Worm (Caenorhabditis elegans): Measurements from ENCODE around the gene Y57A10C.8.

Y57A10C.8 gene

ce11 chrII:12382625-12383562 is 46.7 kb downstream of the Y57A10C.8 start, which contains the start of gene btb-14 (continued):
- TF ChIP-seq sptf-1 (tag; optimal IDR thresholded peaks at IDR 0.05) = no peak
- TF ChIP-seq swsn-7 (tag; optimal IDR thresholded peaks at IDR 0.05) = peak; percentile 34
- TF ChIP-seq ztf-4 (tag; optimal IDR thresholded peaks at IDR 0.05) = no peak
- TF ChIP-seq ceh-88 (GFP tag; IDR thresholded peaks at IDR 0.05) = no peak

- no peak for TF ChIP-seq F16B12.6 (tag; optimal IDR thresholded peaks at IDR 0.05)
- TF ChIP-seq nhr-76 (tag; optimal IDR thresholded peaks at IDR 0.05) = no peak
- TF ChIP-seq ceh-90 (tag; optimal IDR thresholded peaks at IDR 0.05) = no peak
- TF ChIP-seq nhr-77 (tag; optimal IDR thresholded peaks at IDR 0.05) = no peak
- no peak for TF ChIP-seq nhr-20 (tag; optimal IDR thresholded peaks at IDR 0.05)
- TF ChIP-seq nhr-85 (tag) = no peak
- TF ChIP-seq ceh-82 (tag; optimal IDR thresholded peaks at IDR 0.05) = no peak
- no peak for TF ChIP-seq tlp-1 (tag; optimal IDR thresholded peaks at IDR 0.05)
- TF ChIP-seq nhr-84 (tag; optimal IDR thresholded peaks at IDR 0.05) = no peak
These were observed 48.8 kb downstream of the Y57A10C.8 start for ce11 chrII:12380888-12381287.

- no peak for TF ChIP-seq hpl-2 (GFP tag; optimal IDR thresholded peaks at IDR 0.05)
- no peak for TF ChIP-seq ceh-88 (GFP tag; IDR thresholded peaks at IDR 0.05)
- no peak for TF ChIP-seq grh-1 (GFP tag; IDR thresholded peaks at IDR 0.05)
- TF ChIP-seq elt-2 (tag; optimal IDR thresholded peaks at IDR 0.05) = no peak
These were observed 50.2 kb downstream of the Y57A10C.8 start, which contains the start of gene marc-5 for ce11 chrII:12379430-12379829. Gene marc-5 (minus strand): TSS chrII:12379530.

ce11 chrII:12378793-12379192 is 50.9 kb downstream of the Y57A10C.8 start:
- TF ChIP-seq snpc-4 (tag; optimal IDR thresholded peaks at IDR 0.05) (no peak), fkh-8 (tag; optimal IDR thresholded peaks at IDR 0.05) (peak; percentile 12), nhr-71 (tag; optimal IDR thresholded peaks at IDR 0.05) (peak; percentile 21), lin-14 (GFP tag; optimal IDR thresholded peaks at IDR 0.05) (peak; percentile 64), egl-27 (tag; optimal IDR thresholded peaks at IDR 0.05) (no peak), nhr-77 (tag; optimal IDR thresholded peaks at IDR 0.05) (peak; percentile 8), nhr-12 (tag; optimal IDR thresholded peaks at IDR 0.05) (no peak), xbp-1 (tag; optimal IDR thresholded peaks at IDR 0.05) (no peak), ets-5 (GFP tag; IDR thresholded peaks at IDR 0.05) (no peak), sptf-1 (tag; optimal IDR thresholded peaks at IDR 0.05) (no peak), ces-1 (GFP tag; optimal IDR thresholded peaks at IDR 0.05) (no peak), sup-37 (GFP tag; optimal IDR thresholded peaks at IDR 0.05) (no peak), mep-1 (tag; optimal IDR thresholded peaks at IDR 0.05) (no peak), efl-1 (optimal IDR thresholded peaks at IDR 0.05) (no peak), efl-1 (GFP tag; optimal IDR thresholded peaks at IDR 0.05 in 1 of 2) (peak in 1 of 2 experiments; percentile 92), unc-86 (tag; optimal IDR thresholded peaks at IDR 0.05) (no peak)

All from whole organism, L1 larva.